Worm (Caenorhabditis elegans): ENCODE results near the gene Y14H12B.1.

- TF ChIP-seq R02D3.7 (tag; optimal IDR thresholded peaks at IDR 0.05) (no peak), nhr-237 (tag; optimal IDR thresholded peaks at IDR 0.05) (no peak), lin-39 (tag; optimal IDR thresholded peaks at IDR 0.05) (no peak), nfya-1 (tag; optimal IDR thresholded peaks at IDR 0.05; ENCODE audit: insufficient read depth) (no peak)
These were observed 20.6 kb downstream of the Y14H12B.1 start for ce11 chrII:3954838-3955237.

All from whole organism, L3 larva.